Worm (Caenorhabditis elegans): Measurements from ENCODE around the gene R53.8.

- no peak for TF ChIP-seq him-1 (tag; optimal IDR thresholded peaks at IDR 0.05)
- no peak for TF ChIP-seq dao-5 (tag; optimal IDR thresholded peaks at IDR 0.05)
- no peak for TF ChIP-seq W03F9.2 (tag; optimal IDR thresholded peaks at IDR 0.05)
These were observed 48.0 kb upstream of the R53.8 start for ce11 chrII:9928470-9928869.
